Fruit fly (Drosophila melanogaster) whole organism, embryonic: ENCODE measurements around the gene CG15332.

Experiments used
- Atf6 ChIP-seq: fragments of 200-800 bp; sonication (Bioruptor generic); IDR thresholded peaks from 2 replicates; pipeline ENCODE4 v1.3.6; 2022; ENCODE audit warnings: missing biosample characterization, missing genetic modification characterization
- Awh ChIP-seq: fragments of 200-800 bp; sonication (Bioruptor generic); IDR thresholded peaks from 2 replicates; pipeline ENCODE4, ENCODE4 v1.3.6; 2022; ENCODE audit warnings: missing biosample characterization, missing genetic modification characterization
- BEAF-32 ChIP-seq: fragments of 200-800 bp; sonication (Bioruptor generic); optimal IDR thresholded peaks from 3 replicates; lab custom pipeline; 2017; ENCODE audit warnings: missing biosample characterization, missing genetic modification characterization, mild to moderate bottlenecking, moderate library complexity, missing genetic modification reagents
- CG1024 ChIP-seq: fragments of 200-800 bp; sonication (Bioruptor generic); IDR thresholded peaks from 2 replicates; pipeline ENCODE4 v1.3.6; 2022; ENCODE audit warnings: missing biosample characterization, missing genetic modification characterization
- CG10366 ChIP-seq: fragments of 200-800 bp; sonication (Bioruptor generic); IDR thresholded peaks from 2 replicates; pipeline ENCODE4 v1.3.6; 2022; ENCODE audit warnings: missing biosample characterization, missing genetic modification characterization
- CG10565 ChIP-seq: fragments of 200-800 bp; sonication (Bioruptor generic); optimal IDR thresholded peaks from 3 replicates; lab custom pipeline; 2016; ENCODE audit warnings: missing biosample characterization, mild to moderate bottlenecking, missing genetic modification characterization
- CG11398 ChIP-seq: fragments of 200-800 bp; sonication (Bioruptor generic); optimal IDR thresholded peaks from 2 replicates; lab custom pipeline; 2016; ENCODE audit warnings: missing biosample characterization, missing genetic modification characterization
- CG12071 ChIP-seq: fragments of 200-800 bp; sonication (Bioruptor generic); optimal IDR thresholded peaks from 3 replicates; lab custom pipeline; 2018; ENCODE audit warnings: missing biosample characterization, mild to moderate bottlenecking, missing genetic modification characterization
- CG15514 ChIP-seq: fragments of 200-800 bp; sonication (Bioruptor generic); optimal IDR thresholded peaks from 3 replicates; lab custom pipeline; 2017; ENCODE audit warnings: missing biosample characterization, missing genetic modification characterization, mild to moderate bottlenecking, moderate library complexity, missing genetic modification reagents
- CG17328 ChIP-seq: fragments of 200-800 bp; sonication (Bioruptor generic); IDR thresholded peaks from 2 replicates; pipeline ENCODE4 v1.3.6; 2022; ENCODE audit warnings: missing biosample characterization, missing genetic modification characterization
- CG17385 ChIP-seq: fragments of 200-800 bp; sonication (Bioruptor generic); optimal IDR thresholded peaks from 3 replicates; lab custom pipeline; 2018; ENCODE audit warnings: missing biosample characterization, mild to moderate bottlenecking, missing genetic modification characterization
- CG33557 ChIP-seq: fragments of 200-800 bp; sonication (Bioruptor generic); optimal IDR thresholded peaks from 2 replicates; lab custom pipeline; 2019; ENCODE audit warnings: missing biosample characterization, mild to moderate bottlenecking, missing genetic modification characterization, moderate library complexity
- CG3838 ChIP-seq: fragments of 200-800 bp; sonication (Bioruptor generic); optimal IDR thresholded peaks from 3 replicates; lab custom pipeline; 2016; ENCODE audit warnings: missing biosample characterization, missing genetic modification characterization
- CG6791 ChIP-seq: fragments of 200-800 bp; sonication (Bioruptor generic); IDR thresholded peaks from 3 replicates; pipeline ENCODE4 v1.3.6; 2022; ENCODE audit warnings: missing biosample characterization, missing genetic modification characterization; ENCODE audit not compliant: partially characterized antibody
- CG6813 ChIP-seq: fragments of 200-800 bp; sonication (Bioruptor generic); optimal IDR thresholded peaks from 2 replicates; lab custom pipeline; 2017; ENCODE audit warnings: missing biosample characterization, missing genetic modification characterization, mild to moderate bottlenecking, moderate library complexity, missing genetic modification reagents
- CG7556 ChIP-seq: fragments of 200-800 bp; sonication (Bioruptor generic); optimal IDR thresholded peaks from 2 replicates; lab custom pipeline; 2017; ENCODE audit warnings: missing biosample characterization, mild to moderate bottlenecking, missing genetic modification characterization
- CG9876 ChIP-seq: fragments of 200-800 bp; sonication (Bioruptor generic); optimal IDR thresholded peaks from 2 replicates; lab custom pipeline; 2016; ENCODE audit warnings: missing biosample characterization, missing genetic modification characterization
- Chrac-16 ChIP-seq: fragments of 200-800 bp; sonication (Bioruptor generic); optimal IDR thresholded peaks from 3 replicates; lab custom pipeline; 2016; ENCODE audit warnings: missing biosample characterization, missing genetic modification characterization
- CkIIα-i1 ChIP-seq: fragments of 200-800 bp; sonication (Bioruptor generic); IDR thresholded peaks from 2 replicates; pipeline ENCODE4 v1.3.6; 2022; ENCODE audit warnings: missing biosample characterization, missing genetic modification characterization
- Dbx ChIP-seq: fragments of 200-800 bp; sonication (Bioruptor generic); IDR thresholded peaks from 3 replicates; pipeline ENCODE4 v1.3.6; 2022; ENCODE audit warnings: missing biosample characterization, missing genetic modification characterization
- Dek ChIP-seq: fragments of 200-800 bp; sonication (Bioruptor generic); optimal IDR thresholded peaks from 3 replicates; lab custom pipeline; 2019; ENCODE audit warnings: missing biosample characterization, mild to moderate bottlenecking, missing genetic modification characterization, moderate library complexity
- Doc2 ChIP-seq: fragments of 200-800 bp; sonication (Bioruptor generic); IDR thresholded peaks from 2 replicates; pipeline ENCODE4 v1.3.6; 2022; ENCODE audit warnings: missing biosample characterization, missing genetic modification characterization
- E2f2 ChIP-seq: fragments of 200-800 bp; sonication (Bioruptor generic); IDR thresholded peaks from 2 replicates; pipeline ENCODE4 v1.3.6; 2022; ENCODE audit warnings: missing biosample characterization, missing genetic modification characterization
- Fer1 ChIP-seq: fragments of 200-800 bp; sonication (Bioruptor generic); optimal IDR thresholded peaks from 2 replicates; lab custom pipeline; 2017; ENCODE audit warnings: missing biosample characterization, mild to moderate bottlenecking, missing genetic modification characterization
- Mrtf ChIP-seq: fragments of 200-800 bp; sonication (Bioruptor generic); IDR thresholded peaks from 3 replicates; pipeline ENCODE4 v1.3.6; 2022; ENCODE audit warnings: missing biosample characterization, missing genetic modification characterization
- Myb ChIP-seq: fragments of 200-800 bp; sonication (Bioruptor generic); optimal IDR thresholded peaks from 2 replicates; lab custom pipeline; 2016; ENCODE audit warnings: missing biosample characterization, missing genetic modification characterization
- NFAT ChIP-seq: fragments of 200-800 bp; sonication (Bioruptor generic); IDR thresholded peaks from 2 replicates; pipeline ENCODE4 v1.3.6; 2022; ENCODE audit warnings: missing biosample characterization, missing genetic modification characterization
- NK7.1 ChIP-seq: fragments of 200-800 bp; sonication (Bioruptor generic); optimal IDR thresholded peaks from 3 replicates; lab custom pipeline; 2016; ENCODE audit warnings: missing biosample characterization, missing genetic modification characterization
- Side ChIP-seq: fragments of 200-800 bp; sonication (Bioruptor generic); optimal IDR thresholded peaks from 2 replicates; lab custom pipeline; 2016; ENCODE audit warnings: missing biosample characterization, missing genetic modification characterization
- bigmax ChIP-seq: fragments of 200-800 bp; sonication (Bioruptor generic); optimal IDR thresholded peaks from 2 replicates; lab custom pipeline; 2018; ENCODE audit warnings: missing biosample characterization, mild to moderate bottlenecking, missing genetic modification characterization
- crc ChIP-seq: fragments of 200-800 bp; sonication (Bioruptor generic); optimal IDR thresholded peaks from 2 replicates; lab custom pipeline; 2016; ENCODE audit warnings: missing biosample characterization, missing genetic modification characterization
- emc ChIP-seq: fragments of 200-800 bp; sonication (Bioruptor generic); optimal IDR thresholded peaks from 2 replicates; lab custom pipeline; 2016; ENCODE audit warnings: missing biosample characterization, missing genetic modification characterization
- esg ChIP-seq: fragments of 200-800 bp; sonication (Bioruptor generic); conservative IDR thresholded peaks from 2 replicates; pipeline ENCODE4 v1.3.6; 2022; ENCODE audit warnings: missing biosample characterization, missing genetic modification characterization
- eve ChIP-seq, 2 experiments: fragments of >200 bp; optimal IDR thresholded peaks; 2 replicates each; lab custom pipeline; 2017; ENCODE audit warnings: missing biosample characterization in 2 of 2, missing genetic modification characterization in 2 of 2
- ewg ChIP-seq: fragments of 200-800 bp; sonication (Bioruptor generic); optimal IDR thresholded peaks from 3 replicates; lab custom pipeline; 2017; ENCODE audit warnings: mild to moderate bottlenecking, missing biosample characterization, missing genetic modification reagents, missing genetic modification characterization
- fru ChIP-seq: fragments of >200 bp; optimal IDR thresholded peaks from 2 replicates; lab custom pipeline; 2017
- gro ChIP-seq: fragments of 200-800 bp; sonication (Bioruptor generic); optimal IDR thresholded peaks from 2 replicates; lab custom pipeline; 2016; ENCODE audit warnings: missing biosample characterization, missing genetic modification characterization
- hkb ChIP-seq, 2 experiments: fragments of 200-800 bp in 1 of 2; fragments of >200 bp in 1 of 2; sonication (Bioruptor generic) in 1 of 2; IDR thresholded peaks in 1 of 2; optimal IDR thresholded peaks in 1 of 2; 2 replicates each; pipeline versions ENCODE4 v1.3.6 to Lab custom; 2017 to 2022; ENCODE audit warnings: missing biosample characterization in 1 of 2, missing genetic modification characterization in 1 of 2
- ind ChIP-seq: fragments of 200-800 bp; sonication (Bioruptor generic); optimal IDR thresholded peaks from 3 replicates; lab custom pipeline; 2016; ENCODE audit warnings: missing biosample characterization, missing genetic modification characterization
- insv ChIP-seq, 2 experiments: fragments of 200-800 bp; sonication (Bioruptor generic); optimal IDR thresholded peaks; 3 replicates each; lab custom pipeline; 2016 to 2018; ENCODE audit warnings: missing biosample characterization in 2 of 2, missing genetic modification characterization in 2 of 2
- ken ChIP-seq: fragments of 200-800 bp; sonication (Bioruptor generic); IDR thresholded peaks from 3 replicates; pipeline ENCODE4 v1.3.6; 2022; ENCODE audit warnings: missing biosample characterization, missing genetic modification characterization
- otp ChIP-seq: fragments of 200-800 bp; sonication (Bioruptor generic); IDR thresholded peaks from 3 replicates; pipeline ENCODE4, ENCODE4 v1.3.6; 2022; ENCODE audit warnings: missing biosample characterization, missing genetic modification characterization
- psq ChIP-seq: fragments of 200-800 bp; sonication (Bioruptor generic); optimal IDR thresholded peaks from 2 replicates; lab custom pipeline; 2017; ENCODE audit warnings: missing biosample characterization, missing genetic modification characterization
- scrt ChIP-seq: fragments of 200-800 bp; sonication (Bioruptor generic); optimal IDR thresholded peaks from 2 replicates; lab custom pipeline; 2018; ENCODE audit warnings: missing biosample characterization, mild to moderate bottlenecking, missing genetic modification characterization, moderate library complexity
- sqz ChIP-seq: fragments of 200-800 bp; sonication (Bioruptor generic); optimal IDR thresholded peaks from 3 replicates; lab custom pipeline; 2018; ENCODE audit warnings: missing biosample characterization, mild to moderate bottlenecking, missing genetic modification characterization
- stc ChIP-seq: fragments of 200-800 bp; sonication (Bioruptor generic); IDR thresholded peaks from 2 replicates; pipeline ENCODE4 v1.3.6; 2022; ENCODE audit warnings: missing biosample characterization, missing genetic modification characterization
- stwl ChIP-seq: fragments of 200-800 bp; sonication (Bioruptor generic); optimal IDR thresholded peaks from 3 replicates; lab custom pipeline; 2018; ENCODE audit warnings: missing biosample characterization, mild to moderate bottlenecking, missing genetic modification characterization, moderate library complexity
- tll ChIP-seq, 2 experiments: fragments of 200-800 bp in 1 of 2; fragments of >200 bp in 1 of 2; sonication (Bioruptor generic) in 1 of 2; optimal IDR thresholded peaks; 2 replicates each; lab custom pipeline; 2017 to 2019; ENCODE audit warnings: missing biosample characterization in 2 of 2, missing genetic modification characterization in 2 of 2, mild to moderate bottlenecking in 1 of 2, moderate library complexity in 1 of 2
- twi ChIP-seq: fragments of 200-800 bp; optimal IDR thresholded peaks from 2 replicates; lab custom pipeline; 2019; ENCODE audit warnings: missing biosample characterization, mild to moderate bottlenecking, missing genetic modification characterization, moderate library complexity
- tx ChIP-seq: fragments of 200-800 bp; sonication (Bioruptor generic); optimal IDR thresholded peaks from 2 replicates; lab custom pipeline; 2016; ENCODE audit warnings: missing biosample characterization, missing genetic modification characterization
- zen2 ChIP-seq: fragments of 200-800 bp; sonication (Bioruptor generic); IDR thresholded peaks from 3 replicates; pipeline ENCODE4 v1.3.6; 2022; ENCODE audit warnings: missing biosample characterization, missing genetic modification characterization; ENCODE audit not compliant: partially characterized antibody

CG15332 gene

DNA sequence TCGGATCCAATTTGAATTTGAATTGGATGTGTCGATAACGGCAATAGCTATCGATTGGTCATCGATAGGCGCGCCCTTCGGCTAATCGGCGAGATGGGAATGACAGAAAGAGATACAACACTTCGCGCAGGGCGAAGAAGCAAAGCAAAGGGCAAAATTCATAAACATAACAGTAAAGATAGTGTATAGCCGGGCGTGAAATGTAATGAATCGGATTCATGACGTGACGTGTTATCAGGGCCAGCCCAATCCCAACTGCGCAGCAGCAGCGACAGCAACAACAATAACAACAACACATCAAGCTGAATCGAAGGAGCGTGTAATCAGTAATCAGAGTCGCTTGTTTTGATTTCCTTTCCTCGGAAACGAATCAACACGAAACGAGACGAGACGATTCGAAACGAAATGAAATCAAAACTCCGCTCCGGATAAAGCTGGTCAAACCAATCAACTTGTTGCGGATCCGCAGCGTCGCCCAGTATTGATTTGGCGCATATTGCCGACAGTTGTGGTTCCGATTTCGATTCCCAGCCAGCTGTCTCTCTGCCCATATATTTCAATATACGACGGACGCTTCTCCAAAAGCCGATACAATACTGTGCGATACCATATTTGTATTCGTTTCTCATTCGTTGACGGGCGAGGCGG, 43.7 kb downstream of the CG15332 start, which contains the start of gene snz (continued):
- TF ChIP-seq Chrac-16 (no peak), crc (GFP tag; lab: Kevin White, UChicago) (no peak), Awh (GFP tag; lab: Robert Waterston, UW) (no peak), gro (GFP tag; lab: Kevin White, UChicago) (no peak), NK7.1 (GFP tag; lab: Kevin White, UChicago) (no peak), CG17385 (GFP tag; lab: Kevin White, UChicago) (peak; percentile 1), CG7556 (no peak), E2f2 (GFP tag; lab: Robert Waterston, UW) (peak; percentile 83), ind (no peak), Side (no peak), NFAT (GFP tag; lab: Robert Waterston, UW) (no peak), Mrtf (GFP tag; lab: Robert Waterston, UW) (no peak), CG12071 (no peak), CG1024 (no peak), ewg (GFP tag; lab: Kevin White, UChicago) (peak; percentile 86), zen2 (GFP tag; lab: Robert Waterston, UW) (peak; percentile 68; the same call in 2 of the 3 replicates), CG33557 (GFP tag; lab: Kevin White, UChicago) (no peak), bigmax (GFP tag; lab: Kevin White, UChicago) (no peak), esg (GFP tag; lab: Robert Waterston, UW) (no peak), CG3838 (GFP tag; lab: Kevin White, UChicago) (no peak), scrt (GFP tag; lab: Kevin White, UChicago) (peak; percentile 87), Dbx (0 out of 3 replicates have a peak, but pooled peaks have one; percentile 5), CG9876 (GFP tag; lab: Kevin White, UChicago) (no peak), insv (GFP tag; optimal IDR thresholded peaks at IDR 0.05; lab: Kevin White, UChicago) (peak in 1 of 2 experiments; percentile 91), CG10565 (no peak), twi (tag; lab: Kevin White, UChicago) (no peak), CG10366 (GFP tag; lab: Robert Waterston, UW) (no peak), fru (lab: Kevin White, UChicago) (no peak), stc (GFP tag; lab: Robert Waterston, UW) (no peak), CG6791 (GFP tag; lab: Robert Waterston, UW) (peak; percentile 81), CG11398 (no peak), Fer1 (GFP tag; lab: Kevin White, UChicago) (peak; percentile 34), tx (GFP tag; lab: Kevin White, UChicago) (no peak), psq (no peak), otp (GFP tag; lab: Robert Waterston, UW) (no peak), emc (no peak), Dek (tag; lab: Kevin White, UChicago) (no peak), hkb (optimal IDR thresholded peaks at IDR 0.05; lab: Kevin White, UChicago) (no peak), hkb (GFP tag; IDR thresholded peaks at IDR 0.05; lab: Robert Waterston, UW) (no peak), CkIIα-i1 (no peak), Atf6 (GFP tag; lab: Robert Waterston, UW) (no peak), CG17328 (GFP tag; lab: Robert Waterston, UW) (no peak), CG15514 (GFP tag; lab: Kevin White, UChicago) (peak; percentile 25), stwl (tag; lab: Kevin White, UChicago) (peak; percentile 49), eve (GFP tag; optimal IDR thresholded peaks at IDR 0.05; lab: Kevin White, UChicago) (no peak), ken (no peak), Doc2 (no peak), Myb (GFP tag; lab: Kevin White, UChicago) (peak; percentile 88), CG6813 (GFP tag; lab: Kevin White, UChicago) (no peak), sqz (GFP tag; lab: Kevin White, UChicago) (no peak), tll (GFP tag; optimal IDR thresholded peaks at IDR 0.05; lab: Kevin White, UChicago) (no peak), BEAF-32 (GFP tag; lab: Kevin White, UChicago) (peak; percentile 73)
